Worm (Caenorhabditis elegans) whole organism, L4 larva: ENCODE results near the gene srz-9.

Experiments used
- F26F4.8 ChIP-seq: fragments of 200-800 bp; sonication (Bioruptor generic); conservative IDR thresholded peaks from 2 replicates; pipeline ENCODE4 v1.3.6; 2022; ENCODE audit warnings: missing genetic modification characterization, missing compliant biosample characterization
- R02D3.7 ChIP-seq: fragments of 150-350 bp; sonication (generic microtip); optimal IDR thresholded peaks from 3 replicates; lab custom pipeline; 2014; ENCODE audit warnings: missing biosample characterization, missing genetic modification characterization
- T20F7.1 ChIP-seq: fragments of 200-800 bp; sonication (Bioruptor generic); optimal IDR thresholded peaks from 2 replicates; lab custom pipeline; 2018; ENCODE audit warnings: mild to moderate bottlenecking, missing genetic modification characterization, missing compliant biosample characterization
- ZK337.2 ChIP-seq: fragments of 200-800 bp; sonication (Bioruptor generic); IDR thresholded peaks from 2 replicates; pipeline ENCODE4 v1.3.6; 2022; ENCODE audit warnings: missing genetic modification reagents, missing genetic modification characterization, missing compliant biosample characterization
- ceh-32 ChIP-seq: sonication (generic microtip); optimal IDR thresholded peaks from 2 replicates; lab custom pipeline; 2016; ENCODE audit warnings: mild to moderate bottlenecking, missing genetic modification characterization, missing compliant biosample characterization; ENCODE audit not compliant: poor library complexity
- ceh-62 ChIP-seq: sonication (generic microtip); optimal IDR thresholded peaks from 2 replicates; lab custom pipeline; 2017; ENCODE audit warnings: missing biosample characterization, missing genetic modification characterization
- ceh-82 ChIP-seq: sonication (generic microtip); optimal IDR thresholded peaks from 2 replicates; lab custom pipeline; 2017; ENCODE audit warnings: missing biosample characterization, missing genetic modification characterization
- ctbp-1 ChIP-seq: fragments of 200-800 bp; sonication (Bioruptor generic); IDR thresholded peaks from 2 replicates; pipeline ENCODE4 v1.3.6; 2022; ENCODE audit warnings: missing genetic modification reagents, missing genetic modification characterization, missing compliant biosample characterization
- daf-16 ChIP-seq, 3 experiments: sonication (generic microtip); optimal IDR thresholded peaks; 2 replicates each; lab custom pipeline; 2016 to 2017; ENCODE audit warnings: missing genetic modification characterization in 3 of 3, missing genetic modification reagents in 3 of 3, mild to moderate bottlenecking in 2 of 3, missing compliant biosample characterization in 2 of 3, missing biosample characterization in 1 of 3, moderate library complexity in 1 of 3
- daf-8 ChIP-seq: fragments of 200-800 bp; sonication (Bioruptor generic); IDR thresholded peaks from 2 replicates; pipeline ENCODE4 v1.3.6; 2022; ENCODE audit warnings: missing genetic modification characterization, missing compliant biosample characterization
- dmd-9 ChIP-seq: fragments of 200-800 bp; sonication (Bioruptor generic); IDR thresholded peaks from 2 replicates; pipeline ENCODE4 v1.3.6; 2022; ENCODE audit warnings: missing genetic modification reagents, missing genetic modification characterization, missing compliant biosample characterization
- dpl-1 ChIP-seq: fragments of 150-350 bp; optimal IDR thresholded peaks from 2 replicates; lab custom pipeline; 2014; ENCODE audit warnings: missing biosample characterization, missing genetic modification reagents, missing genetic modification characterization
- dve-1 ChIP-seq: sonication (generic microtip); optimal IDR thresholded peaks from 2 replicates; lab custom pipeline; 2017; ENCODE audit warnings: antibody characterized with exemption, mild to moderate bottlenecking, missing genetic modification characterization, missing compliant biosample characterization; ENCODE audit not compliant: insufficient read depth
- fkh-10 ChIP-seq: fragments of 150-350 bp; optimal IDR thresholded peaks from 2 replicates; lab custom pipeline; 2014; ENCODE audit warnings: missing biosample characterization, missing genetic modification reagents, missing genetic modification characterization
- hif-1 ChIP-seq, 2 experiments: sonication (generic microtip); optimal IDR thresholded peaks; 2 replicates each; lab custom pipeline; 2016 to 2017; ENCODE audit warnings: missing compliant biosample characterization in 2 of 2, missing genetic modification characterization in 2 of 2, missing genetic modification reagents in 2 of 2, missing genotype in 2 of 2, mild to moderate bottlenecking in 1 of 2
- hmg-1.1 ChIP-seq: fragments of 200-800 bp; sonication (Bioruptor generic); IDR thresholded peaks from 2 replicates; pipeline ENCODE4 v1.3.6; 2022; ENCODE audit warnings: missing genetic modification reagents, missing genetic modification characterization, missing compliant biosample characterization
- lin-29 ChIP-seq: fragments of 200-800 bp; sonication (Bioruptor generic); IDR thresholded peaks from 2 replicates; pipeline ENCODE4 v1.3.6; 2022; ENCODE audit warnings: missing genetic modification reagents, missing genetic modification characterization, missing compliant biosample characterization
- lin-38 ChIP-seq: fragments of 200-800 bp; sonication (Bioruptor generic); IDR thresholded peaks from 2 replicates; pipeline ENCODE4 v1.3.6; 2022; ENCODE audit warnings: missing genetic modification reagents, missing genetic modification characterization, missing compliant biosample characterization
- lsy-2 ChIP-seq, 2 experiments: fragments of 150-350 bp in 1 of 2; sonication (generic microtip) in 1 of 2; optimal IDR thresholded peaks; 2 replicates each; lab custom pipeline; 2014 to 2017; ENCODE audit warnings: missing biosample characterization in 2 of 2, missing genetic modification characterization in 2 of 2
- mep-1 ChIP-seq: fragments of 150-350 bp; sonication (generic microtip); optimal IDR thresholded peaks from 3 replicates; lab custom pipeline; 2014; ENCODE audit warnings: missing biosample characterization, missing genetic modification characterization
- mxl-2 ChIP-seq: fragments of 200-800 bp; sonication (Bioruptor generic); conservative IDR thresholded peaks from 2 replicates; pipeline ENCODE4 v1.3.6; 2022; ENCODE audit warnings: missing genetic modification reagents, missing genetic modification characterization, missing compliant biosample characterization
- nhr-237 ChIP-seq: sonication (generic microtip); optimal IDR thresholded peaks from 2 replicates; lab custom pipeline; 2017; ENCODE audit warnings: missing biosample characterization, missing genetic modification characterization
- nhr-28 ChIP-seq: fragments of 150-350 bp; optimal IDR thresholded peaks from 2 replicates; lab custom pipeline; 2014; ENCODE audit warnings: missing biosample characterization, missing genetic modification characterization
- nhr-41 ChIP-seq: fragments of 200-800 bp; sonication (Bioruptor generic); IDR thresholded peaks from 2 replicates; pipeline ENCODE4 v1.3.6; 2022; ENCODE audit warnings: missing genetic modification reagents, missing genetic modification characterization, missing compliant biosample characterization
- nhr-48 ChIP-seq: sonication (generic microtip); optimal IDR thresholded peaks from 2 replicates; lab custom pipeline; 2016; ENCODE audit warnings: mild to moderate bottlenecking, missing genetic modification characterization, missing compliant biosample characterization
- nhr-77 ChIP-seq: fragments of 150-350 bp; optimal IDR thresholded peaks from 2 replicates; lab custom pipeline; 2014; ENCODE audit warnings: missing biosample characterization, missing genetic modification characterization
- pha-4 ChIP-seq, 2 experiments: fragments of 150-350 bp in 1 of 2; fragments of 200-800 bp in 1 of 2; sonication (Bioruptor generic) in 1 of 2; IDR thresholded peaks in 1 of 2; optimal IDR thresholded peaks in 1 of 2; 2 replicates each; pipeline versions ENCODE4 v1.3.6 to Lab custom; 2014 to 2022; ENCODE audit warnings: missing genetic modification characterization in 2 of 2, missing genetic modification reagents in 2 of 2, missing biosample characterization in 1 of 2, missing compliant biosample characterization in 1 of 2
- pqm-1 ChIP-seq: sonication (generic microtip); optimal IDR thresholded peaks from 2 replicates; lab custom pipeline; 2017; ENCODE audit warnings: missing biosample characterization, missing genetic modification characterization
- rbr-2 ChIP-seq: sonication (generic microtip); optimal IDR thresholded peaks from 2 replicates; lab custom pipeline; 2016; ENCODE audit warnings: missing genotype, missing genetic modification characterization, missing compliant biosample characterization
- unc-130 ChIP-seq: sonication (generic microtip); optimal IDR thresholded peaks from 2 replicates; lab custom pipeline; 2016; ENCODE audit warnings: missing genetic modification reagents, missing genetic modification characterization, missing compliant biosample characterization
- unc-39 ChIP-seq: sonication (generic microtip); optimal IDR thresholded peaks from 2 replicates; lab custom pipeline; 2017; ENCODE audit warnings: missing biosample characterization, missing genetic modification characterization
- unc-62 ChIP-seq, 3 experiments: fragments of 150-350 bp in 1 of 3; sonication (generic microtip); optimal IDR thresholded peaks in 2 of 3; peaks in 1 of 3; 1 replicate in 1 of 3; 2 replicates in 2 of 3; lab custom pipeline; 2014 to 2017; ENCODE audit warnings: missing biosample characterization in 3 of 3, missing genetic modification characterization in 3 of 3, missing genetic modification reagents in 3 of 3, missing genotype in 1 of 3
- zfp-3 ChIP-seq: fragments of 200-800 bp; sonication (Bioruptor generic); conservative IDR thresholded peaks from 2 replicates; pipeline ENCODE4 v1.3.6; 2022; ENCODE audit warnings: missing genetic modification reagents, missing genetic modification characterization, missing compliant biosample characterization
- zip-2 ChIP-seq: fragments of 150-350 bp; optimal IDR thresholded peaks from 2 replicates; lab custom pipeline; 2014; ENCODE audit warnings: missing biosample characterization, missing genetic modification characterization
- ztf-7 ChIP-seq: fragments of 150-350 bp; optimal IDR thresholded peaks from 2 replicates; lab custom pipeline; 2014; ENCODE audit warnings: missing biosample characterization, missing genetic modification characterization

srz-9 gene

ce11 chrIII:1284584-1285046 is 20.8 kb downstream of the srz-9 start, which contains the start of gene fbxa-37:
TSS of gene fbxa-37 (plus strand) at chrIII:1284996.
- TF ChIP-seq pha-4 (GFP tag; IDR thresholded peaks at IDR 0.05; lab: Robert Waterston, UW) (no peak), pha-4 (tag; optimal IDR thresholded peaks at IDR 0.05; lab: Kevin White, UChicago) (no peak), mep-1 (tag; lab: Kevin White, UChicago) (peak; percentile 43), nhr-48 (no peak), T20F7.1 (peak; percentile 6), lin-38 (GFP tag; lab: Robert Waterston, UW) (no peak), zfp-3 (GFP tag; lab: Robert Waterston, UW) (no peak), zip-2 (tag; lab: Kevin White, UChicago) (peak; percentile 98), mxl-2 (GFP tag; lab: Robert Waterston, UW) (no peak), daf-8 (GFP tag; lab: Robert Waterston, UW) (no peak), dpl-1 (GFP tag; lab: Kevin White, UChicago) (no peak), lsy-2 (tag; optimal IDR thresholded peaks at IDR 0.05; lab: Kevin White, UChicago) (peak in 1 of 2 experiments; percentile 71), dve-1 (tag; lab: Kevin White, UChicago) (peak; percentile 36), daf-16 (GFP tag; optimal IDR thresholded peaks at IDR 0.05; lab: Kevin White, UChicago) (no peak), daf-16 (tag; optimal IDR thresholded peaks at IDR 0.05; lab: Kevin White, UChicago) (peak; percentile 36), ztf-7 (tag; lab: Kevin White, UChicago) (peak; percentile 88), unc-130 (GFP tag; lab: Kevin White, UChicago) (no peak)

ce11 chrIII:1288473-1289056 is 24.8 kb downstream of the srz-9 start, which contains the start of gene fbxa-50:
TSS of gene fbxa-50 (minus strand) at chrIII:1288523.
- peak; percentile 77 for TF ChIP-seq zip-2 (tag; lab: Kevin White, UChicago)
- TF ChIP-seq rbr-2 (tag; lab: Kevin White, UChicago) = no peak

- no peak for TF ChIP-seq daf-16 (GFP tag; optimal IDR thresholded peaks at IDR 0.05; lab: Kevin White, UChicago)
- peak; percentile 18 for TF ChIP-seq daf-16 (tag; optimal IDR thresholded peaks at IDR 0.05; lab: Kevin White, UChicago)
- TF ChIP-seq ceh-82 (tag; lab: Kevin White, UChicago) = no peak
- no peak for TF ChIP-seq unc-39 (tag; lab: Kevin White, UChicago)
- peak; percentile 53 for TF ChIP-seq pqm-1 (tag; lab: Kevin White, UChicago)
- TF ChIP-seq nhr-77 (tag; lab: Kevin White, UChicago) = no peak
- TF ChIP-seq nhr-28 (tag; lab: Kevin White, UChicago) = peak; percentile 39
- TF ChIP-seq, all 104 proteins: peak for 3
Measured at ce11 chrIII:1289139-1289538, 25.3 kb downstream of the srz-9 start.

- no peak for TF ChIP-seq R02D3.7 (tag; lab: Kevin White, UChicago)
- TF ChIP-seq ceh-62 (tag; lab: Kevin White, UChicago) = no peak
- TF ChIP-seq hif-1 (tag; optimal IDR thresholded peaks at IDR 0.05; lab: Kevin White, UChicago) = no peak
- TF ChIP-seq ZK337.2 = no peak
- no peak for TF ChIP-seq hmg-1.1 (GFP tag; lab: Robert Waterston, UW)
- no peak for TF ChIP-seq F26F4.8
- no peak for TF ChIP-seq lin-38 (GFP tag; lab: Robert Waterston, UW)
- no peak for TF ChIP-seq fkh-10
- TF ChIP-seq lin-29 = no peak
- TF ChIP-seq, all 104 proteins: peak for 0
Measured at ce11 chrIII:1293135-1293534, 29.3 kb downstream of the srz-9 start, which contains the start of gene fbxa-36. TSS of gene fbxa-36 (minus strand) at chrIII:1293235.

DNA sequence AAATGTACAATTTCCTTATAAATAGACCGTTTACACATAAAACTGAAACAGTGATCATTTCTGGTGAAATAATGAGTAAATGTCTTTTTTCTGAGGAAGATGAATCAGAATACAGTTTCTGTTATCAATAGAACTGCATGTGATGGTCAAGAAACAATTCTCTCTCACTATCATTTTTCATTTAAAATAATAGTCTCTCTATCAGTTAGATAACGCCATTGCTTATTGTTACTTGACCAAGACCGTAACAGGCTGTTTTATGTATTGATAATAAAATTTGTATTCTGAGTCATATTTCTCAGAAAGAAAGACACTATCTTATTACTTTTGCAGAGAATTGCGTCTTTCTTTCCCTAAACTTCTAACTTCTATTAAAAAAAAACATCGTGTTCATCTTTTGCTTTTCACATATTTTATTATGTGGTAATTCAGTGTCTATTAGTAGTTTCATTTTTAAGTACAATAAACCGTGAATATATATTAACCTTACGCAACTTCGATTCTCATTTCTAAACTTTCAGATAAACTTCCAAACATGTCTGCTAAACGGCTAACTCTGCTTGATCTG is 31.4 kb downstream of the srz-9 start, which contains the start of gene fbxa-35:
TSS of gene fbxa-35 (plus strand) at position 518 of the 568 bp plus-strand sequence.
- peak in 1 of 2 experiments; percentile 85 for TF ChIP-seq unc-62 (GFP tag; optimal IDR thresholded peaks at IDR 0.05 in 1 of 2; lab: Kevin White, UChicago)
- no peak for TF ChIP-seq unc-62 (tag; optimal IDR thresholded peaks at IDR 0.05; lab: Kevin White, UChicago)
- TF ChIP-seq daf-16 (GFP tag; optimal IDR thresholded peaks at IDR 0.05; lab: Kevin White, UChicago) = no peak
- TF ChIP-seq daf-16 (tag; optimal IDR thresholded peaks at IDR 0.05; lab: Kevin White, UChicago) = peak; percentile 45
- no peak for TF ChIP-seq dmd-9 (GFP tag; lab: Robert Waterston, UW)
- TF ChIP-seq nhr-28 (tag; lab: Kevin White, UChicago) = peak; percentile 65
- no peak for TF ChIP-seq ctbp-1 (GFP tag; lab: Robert Waterston, UW)
- no peak for TF ChIP-seq ceh-32 (tag; lab: Kevin White, UChicago)
- TF ChIP-seq nhr-77 (tag; lab: Kevin White, UChicago) = peak; percentile 54
- TF ChIP-seq nhr-237 (tag; lab: Kevin White, UChicago) = no peak
- no peak for TF ChIP-seq nhr-41 (GFP tag; lab: Robert Waterston, UW)
- TF ChIP-seq pqm-1 (tag; lab: Kevin White, UChicago) = peak; percentile 79
